Fruit fly (Drosophila melanogaster) S2 (cell line): ENCODE data around the gene eIF3e.

Experiments
- CG8478 ChIP-seq: fragments of >200 bp; optimal IDR thresholded peaks from 2 replicates; lab custom pipeline; 2018
- CTCF ChIP-seq, 2 experiments: fragments of >200 bp; optimal IDR thresholded peaks; 2 replicates each; lab custom pipeline; 2018

The eIF3e gene

dm6 chr3L:16803273-16803672 is 16.5 kb upstream of the eIF3e start:
- TF ChIP-seq CTCF (optimal IDR thresholded peaks at IDR 0.05; lab: Kevin White, UChicago) (no peak), CG8478 (lab: Kevin White, UChicago) (no peak)

- TF ChIP-seq CG8478 (lab: Kevin White, UChicago) (no peak), CTCF (optimal IDR thresholded peaks at IDR 0.05; lab: Kevin White, UChicago) (no peak)
Observed at dm6 chr3L:16801499-16802452, 15.0 kb upstream of the eIF3e start.

DNA sequence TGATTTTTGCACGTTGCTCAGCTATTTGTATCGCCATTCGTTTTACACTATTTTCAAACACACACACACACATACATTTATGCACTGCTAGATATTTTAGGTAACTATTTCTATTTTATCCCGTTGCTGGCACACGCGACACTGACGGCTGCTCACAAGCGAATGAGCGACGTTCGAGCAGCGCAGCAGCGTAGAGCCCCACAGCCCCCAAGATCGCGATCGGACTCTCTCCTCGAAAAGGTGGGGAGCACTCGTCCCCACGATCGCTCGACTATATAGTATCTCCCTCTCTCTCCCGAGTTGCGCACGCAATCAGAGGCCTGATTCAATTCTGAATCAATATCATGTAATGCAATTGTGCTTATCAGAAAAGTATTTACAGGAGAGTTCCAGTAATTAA is 13.3 kb upstream of the eIF3e start:
- TF ChIP-seq CTCF (optimal IDR thresholded peaks at IDR 0.05; lab: Kevin White, UChicago) (no peak), CG8478 (lab: Kevin White, UChicago) (no peak)

dm6 chr3L:16796603-16797002 is 9.9 kb upstream of the eIF3e start:
- no peak for TF ChIP-seq CTCF (optimal IDR thresholded peaks at IDR 0.05; lab: Kevin White, UChicago)
- no peak for TF ChIP-seq CG8478 (lab: Kevin White, UChicago)

- no peak for TF ChIP-seq CTCF (optimal IDR thresholded peaks at IDR 0.05; lab: Kevin White, UChicago)
- no peak for TF ChIP-seq CG8478 (lab: Kevin White, UChicago)
Observed at dm6 chr3L:16782789-16783188, 4.0 kb downstream of the eIF3e start, which contains the start of gene CG9706. Gene CG9706 (plus strand): TSS chr3L:16783010.

- TF ChIP-seq CG8478 (lab: Kevin White, UChicago) (no peak), CTCF (optimal IDR thresholded peaks at IDR 0.05; lab: Kevin White, UChicago) (no peak)
Observed at dm6 chr3L:16782218-16782763, 4.5 kb downstream of the eIF3e start.

dm6 chr3L:16780317-16780716 is 6.4 kb downstream of the eIF3e start:
- TF ChIP-seq CTCF (optimal IDR thresholded peaks at IDR 0.05; lab: Kevin White, UChicago) (no peak), CG8478 (lab: Kevin White, UChicago) (no peak)

DNA sequence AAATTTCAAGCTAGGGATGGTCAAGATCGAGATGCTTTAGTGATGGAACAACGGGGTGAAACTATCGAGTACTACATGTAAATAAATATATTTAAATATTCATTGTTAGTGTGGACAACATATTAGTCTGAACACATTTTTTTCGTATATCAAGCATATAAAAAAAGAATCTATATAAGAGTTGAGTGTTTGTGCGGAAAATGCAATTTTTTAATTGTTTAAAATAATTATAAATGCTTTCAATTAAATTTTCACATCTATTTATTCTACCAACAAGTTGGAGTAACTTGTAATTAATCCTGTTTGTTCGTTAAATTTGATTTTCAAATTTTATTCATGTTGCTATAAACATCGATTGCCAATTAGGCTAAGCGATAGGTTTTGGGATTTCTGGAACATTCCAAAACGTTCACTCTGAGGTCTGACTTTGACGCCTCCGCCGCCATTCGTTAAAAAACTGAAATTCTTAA is 7.0 kb downstream of the eIF3e start, which contains the start of the genes mus302 and CG9705:
mus302 (minus strand) TSS at position 33 of the 470 bp plus-strand sequence.
CG9705 (plus strand) TSS at position 397 of the 470 bp plus-strand sequence.
- TF ChIP-seq CG8478 (lab: Kevin White, UChicago) (no peak), CTCF (optimal IDR thresholded peaks at IDR 0.05; lab: Kevin White, UChicago) (no peak)

- TF ChIP-seq CG8478 (lab: Kevin White, UChicago) (no peak), CTCF (optimal IDR thresholded peaks at IDR 0.05; lab: Kevin White, UChicago) (no peak)
Observed at dm6 chr3L:16772755-16773523, 13.8 kb downstream of the eIF3e start.

DNA sequence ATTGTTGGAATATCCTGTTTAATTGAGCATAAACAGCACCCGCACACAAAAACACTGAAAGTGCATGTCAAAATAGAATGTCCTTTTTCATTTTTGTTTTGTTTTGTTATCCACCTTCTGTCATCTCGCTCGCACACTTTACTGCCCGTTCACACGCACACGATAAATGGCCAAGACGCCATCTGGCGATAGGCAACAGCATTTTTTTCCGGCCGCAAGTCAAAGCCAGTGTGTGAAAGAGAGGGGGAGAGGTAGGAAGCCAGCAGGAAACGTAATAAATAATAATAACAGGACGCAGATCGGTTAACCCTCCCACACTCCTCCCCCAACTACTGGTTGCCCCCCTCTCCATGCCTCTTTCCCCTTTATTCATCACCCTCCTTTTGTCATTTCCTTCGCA is 16.9 kb downstream of the eIF3e start:
- TF ChIP-seq CG8478 (lab: Kevin White, UChicago), result no peak
- TF ChIP-seq CTCF (optimal IDR thresholded peaks at IDR 0.05; lab: Kevin White, UChicago), result peak; percentile 88 to 94

DNA sequence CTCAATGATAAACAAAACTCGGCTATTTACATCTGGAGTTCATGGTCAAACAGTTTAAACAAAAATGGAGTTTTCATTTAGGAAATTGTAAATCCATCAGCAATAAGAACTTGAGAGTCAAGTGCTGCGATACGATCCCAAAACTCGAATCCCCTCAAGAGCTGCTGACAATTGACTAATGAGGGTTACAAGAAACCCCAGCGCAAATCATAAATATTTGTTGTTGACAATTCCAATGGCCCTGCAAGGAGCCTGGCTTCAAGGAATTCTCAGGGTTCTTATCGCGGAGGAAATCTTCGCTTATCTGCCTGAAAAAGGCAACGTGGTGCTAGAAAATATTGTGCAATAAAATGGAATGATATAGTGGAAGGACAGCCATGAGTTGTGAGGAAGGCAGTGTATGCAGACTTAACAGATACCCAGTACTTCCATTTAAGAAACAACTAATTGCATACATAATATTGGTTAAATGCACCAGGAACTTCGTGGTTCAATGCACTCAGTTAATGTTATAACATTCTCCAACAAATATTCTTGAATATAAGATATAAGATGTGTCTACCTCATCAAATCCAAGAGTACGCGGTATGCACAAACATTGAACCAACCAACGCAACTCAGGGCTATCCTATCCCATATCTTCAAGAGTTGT is 18.6 kb downstream of the eIF3e start:
- no peak for TF ChIP-seq CTCF (optimal IDR thresholded peaks at IDR 0.05; lab: Kevin White, UChicago)

dm6 chr3L:16766901-16767300 is 19.8 kb downstream of the eIF3e start:
- no peak for TF ChIP-seq CTCF (optimal IDR thresholded peaks at IDR 0.05; lab: Kevin White, UChicago)
- no peak for TF ChIP-seq CG8478 (lab: Kevin White, UChicago)

- TF ChIP-seq CTCF (optimal IDR thresholded peaks at IDR 0.05; lab: Kevin White, UChicago), result no peak
- no peak for TF ChIP-seq CG8478 (lab: Kevin White, UChicago)
Observed at dm6 chr3L:16765647-16766628, 20.8 kb downstream of the eIF3e start, which contains the start of gene Nrt. Gene Nrt (plus strand): TSS chr3L:16766072.
